Fruit fly (Drosophila melanogaster) whole organism, embryonic: ENCODE measurements around the gene CG7907.

Experiments
- Asciz ChIP-seq: fragments of 200-800 bp; sonication (Bioruptor generic); optimal IDR thresholded peaks from 2 replicates; lab custom pipeline; 2017; ENCODE audit warnings: missing biosample characterization, mild to moderate bottlenecking, missing genetic modification characterization, missing genetic modification reagents
- Awh ChIP-seq: fragments of 200-800 bp; sonication (Bioruptor generic); IDR thresholded peaks from 2 replicates; pipeline ENCODE4, ENCODE4 v1.3.6; 2022; ENCODE audit warnings: missing biosample characterization, missing genetic modification characterization
- BtbVII ChIP-seq: fragments of 200-800 bp; sonication (Bioruptor generic); optimal IDR thresholded peaks from 3 replicates; lab custom pipeline; 2017; ENCODE audit warnings: missing biosample characterization, mild to moderate bottlenecking, missing genetic modification characterization
- C15 ChIP-seq: fragments of 200-800 bp; sonication (Bioruptor generic); IDR thresholded peaks from 3 replicates; pipeline ENCODE4 v1.3.6; 2022; ENCODE audit warnings: missing biosample characterization, missing genetic modification characterization
- CG11247 ChIP-seq: fragments of 200-800 bp; sonication (Bioruptor generic); IDR thresholded peaks from 2 replicates; pipeline ENCODE4 v1.3.6; 2022; ENCODE audit warnings: missing biosample characterization, missing genetic modification characterization
- CG11695 ChIP-seq: fragments of 200-800 bp; sonication (Bioruptor generic); IDR thresholded peaks from 3 replicates; pipeline ENCODE4 v1.3.6; 2022; ENCODE audit warnings: missing biosample characterization, missing genetic modification characterization
- CG11696 ChIP-seq: fragments of 200-800 bp; sonication (Bioruptor generic); IDR thresholded peaks from 2 replicates; pipeline ENCODE4 v1.3.6; 2022; ENCODE audit warnings: missing biosample characterization, missing genetic modification characterization
- CG1233 ChIP-seq: fragments of 200-800 bp; sonication (Bioruptor generic); optimal IDR thresholded peaks from 4 replicates; lab custom pipeline; 2018; ENCODE audit warnings: missing biosample characterization, mild to moderate bottlenecking, missing genetic modification characterization
- CG12942 ChIP-seq: fragments of 200-800 bp; sonication (Bioruptor generic); optimal IDR thresholded peaks from 3 replicates; lab custom pipeline; 2016; ENCODE audit warnings: missing biosample characterization, missing genetic modification characterization
- CG14014 ChIP-seq: fragments of 200-800 bp; sonication (Bioruptor generic); IDR thresholded peaks from 2 replicates; pipeline ENCODE4 v1.3.6; 2022; ENCODE audit warnings: missing biosample characterization, missing genetic modification characterization
- CG15514 ChIP-seq: fragments of 200-800 bp; sonication (Bioruptor generic); optimal IDR thresholded peaks from 3 replicates; lab custom pipeline; 2017; ENCODE audit warnings: missing biosample characterization, missing genetic modification characterization, mild to moderate bottlenecking, moderate library complexity, missing genetic modification reagents
- CG1602 ChIP-seq: fragments of 200-800 bp; sonication (Bioruptor generic); optimal IDR thresholded peaks from 3 replicates; lab custom pipeline; 2016; ENCODE audit warnings: missing biosample characterization, missing genetic modification characterization
- CG16815 ChIP-seq: fragments of 200-800 bp; sonication (Bioruptor generic); optimal IDR thresholded peaks from 3 replicates; lab custom pipeline; 2017; ENCODE audit warnings: missing biosample characterization, mild to moderate bottlenecking, missing genetic modification characterization
- CG17802 ChIP-seq: fragments of 200-800 bp; sonication (Bioruptor generic); optimal IDR thresholded peaks from 2 replicates; lab custom pipeline; 2018; ENCODE audit warnings: missing biosample characterization, mild to moderate bottlenecking, missing genetic modification characterization, moderate library complexity
- CG2129 ChIP-seq: fragments of 200-800 bp; sonication (Bioruptor generic); IDR thresholded peaks from 2 replicates; pipeline ENCODE4 v1.3.6; 2022; ENCODE audit warnings: missing biosample characterization, missing genetic modification characterization; ENCODE audit not compliant: partially characterized antibody
- CG31441 ChIP-seq: fragments of 200-800 bp; sonication (Bioruptor generic); IDR thresholded peaks from 2 replicates; pipeline ENCODE4 v1.3.6; 2022; ENCODE audit warnings: missing biosample characterization, missing genetic modification characterization
- CG3407 ChIP-seq: fragments of 200-800 bp; sonication (Bioruptor generic); optimal IDR thresholded peaks from 2 replicates; lab custom pipeline; 2018; ENCODE audit warnings: missing biosample characterization, mild to moderate bottlenecking, missing genetic modification characterization
- CG6689 ChIP-seq: fragments of 200-800 bp; sonication (Bioruptor generic); IDR thresholded peaks from 2 replicates; pipeline ENCODE4 v1.3.6; 2022; ENCODE audit warnings: missing biosample characterization, missing genetic modification characterization
- CG7271 ChIP-seq: fragments of 200-800 bp; sonication (Bioruptor generic); optimal IDR thresholded peaks from 2 replicates; lab custom pipeline; 2018; ENCODE audit warnings: missing biosample characterization, mild to moderate bottlenecking, missing genetic modification characterization, moderate library complexity
- CG7928 ChIP-seq: fragments of 200-800 bp; sonication (Bioruptor generic); optimal IDR thresholded peaks from 2 replicates; lab custom pipeline; 2017; ENCODE audit warnings: missing biosample characterization, mild to moderate bottlenecking, missing genetic modification characterization
- CG8281 ChIP-seq: fragments of 200-800 bp; sonication (Bioruptor generic); optimal IDR thresholded peaks from 2 replicates; lab custom pipeline; 2018; ENCODE audit warnings: missing biosample characterization, mild to moderate bottlenecking, missing genetic modification characterization, moderate library complexity
- CG8478 ChIP-seq: fragments of >200 bp; optimal IDR thresholded peaks from 2 replicates; lab custom pipeline; 2018
- CG8944 ChIP-seq: fragments of 200-800 bp; sonication (Bioruptor generic); optimal IDR thresholded peaks from 3 replicates; lab custom pipeline; 2016; ENCODE audit warnings: missing biosample characterization, missing genetic modification characterization
- CG9797 ChIP-seq: fragments of 200-800 bp; sonication (Bioruptor generic); optimal IDR thresholded peaks from 3 replicates; lab custom pipeline; 2018; ENCODE audit warnings: missing biosample characterization, mild to moderate bottlenecking, missing genetic modification characterization
- CoRest ChIP-seq: fragments of 200-800 bp; sonication (Bioruptor generic); optimal IDR thresholded peaks from 3 replicates; lab custom pipeline; 2018; ENCODE audit warnings: missing biosample characterization, mild to moderate bottlenecking, missing genetic modification characterization, moderate library complexity
- Gsc ChIP-seq: fragments of 200-800 bp; sonication (Bioruptor generic); IDR thresholded peaks from 2 replicates; pipeline ENCODE4 v1.3.6; 2022; ENCODE audit warnings: missing biosample characterization, missing genetic modification characterization
- Lpt ChIP-seq: fragments of >200 bp; optimal IDR thresholded peaks from 2 replicates; lab custom pipeline; 2018; ENCODE audit warnings: missing biosample characterization, missing genetic modification characterization
- NC2α ChIP-seq: fragments of 200-800 bp; sonication (Bioruptor generic); optimal IDR thresholded peaks from 2 replicates; lab custom pipeline; 2016; ENCODE audit warnings: missing biosample characterization, missing genetic modification characterization
- NFAT ChIP-seq: fragments of 200-800 bp; sonication (Bioruptor generic); IDR thresholded peaks from 2 replicates; pipeline ENCODE4 v1.3.6; 2022; ENCODE audit warnings: missing biosample characterization, missing genetic modification characterization
- Nf-YC ChIP-seq: fragments of 200-800 bp; optimal IDR thresholded peaks from 3 replicates; lab custom pipeline; 2019; ENCODE audit warnings: missing biosample characterization, mild to moderate bottlenecking, missing genetic modification characterization, moderate library complexity
- Sox102F ChIP-seq: fragments of 200-800 bp; sonication (Bioruptor generic); optimal IDR thresholded peaks from 2 replicates; lab custom pipeline; 2018; ENCODE audit warnings: missing biosample characterization, mild to moderate bottlenecking, missing genetic modification characterization, moderate library complexity
- Stat92E ChIP-seq, 3 experiments: fragments of >200 bp in 2 of 3; fragments of 200-800 bp in 1 of 3; sonication (Bioruptor generic) in 1 of 3; optimal IDR thresholded peaks; 2 replicates each; lab custom pipeline; 2017 to 2019; ENCODE audit warnings: missing biosample characterization in 3 of 3, missing genetic modification characterization in 3 of 3, mild to moderate bottlenecking in 1 of 3, moderate library complexity in 1 of 3
- Xbp1 ChIP-seq: fragments of 200-800 bp; sonication (Bioruptor generic); optimal IDR thresholded peaks from 3 replicates; lab custom pipeline; 2016; ENCODE audit warnings: missing biosample characterization, mild to moderate bottlenecking, missing genetic modification characterization
- Xrp1 ChIP-seq: fragments of 200-800 bp; sonication (Bioruptor generic); IDR thresholded peaks from 2 replicates; pipeline ENCODE4 v1.3.6; 2022; ENCODE audit warnings: missing biosample characterization, missing genetic modification characterization
- chn ChIP-seq: fragments of 200-800 bp; sonication (Bioruptor generic); optimal IDR thresholded peaks from 2 replicates; lab custom pipeline; 2016; ENCODE audit warnings: missing biosample characterization, missing genetic modification characterization
- fru ChIP-seq: fragments of >200 bp; optimal IDR thresholded peaks from 2 replicates; lab custom pipeline; 2017
- gcm ChIP-seq: fragments of 200-800 bp; sonication (Bioruptor generic); optimal IDR thresholded peaks from 2 replicates; lab custom pipeline; 2019; ENCODE audit warnings: missing biosample characterization, mild to moderate bottlenecking, missing genetic modification characterization, moderate library complexity
- h ChIP-seq: fragments of >200 bp; optimal IDR thresholded peaks from 2 replicates; lab custom pipeline; 2017
- ind ChIP-seq: fragments of 200-800 bp; sonication (Bioruptor generic); optimal IDR thresholded peaks from 3 replicates; lab custom pipeline; 2016; ENCODE audit warnings: missing biosample characterization, missing genetic modification characterization
- jumu ChIP-seq: fragments of 200-800 bp; sonication (Bioruptor generic); optimal IDR thresholded peaks from 3 replicates; lab custom pipeline; 2016; ENCODE audit warnings: missing biosample characterization, missing genetic modification characterization
- kah ChIP-seq: fragments of 200-800 bp; sonication (Bioruptor generic); optimal IDR thresholded peaks from 2 replicates; lab custom pipeline; 2018; ENCODE audit warnings: missing biosample characterization, mild to moderate bottlenecking, missing genetic modification characterization
- mam ChIP-seq: fragments of 200-800 bp; sonication (Bioruptor generic); optimal IDR thresholded peaks from 3 replicates; lab custom pipeline; 2016; ENCODE audit warnings: missing biosample characterization, missing genetic modification characterization
- mld ChIP-seq: fragments of 200-800 bp; sonication (Bioruptor generic); IDR thresholded peaks from 3 replicates; pipeline ENCODE4 v1.3.6; 2022; ENCODE audit warnings: missing biosample characterization, missing genetic modification characterization; ENCODE audit not compliant: partially characterized antibody
- pfk ChIP-seq: fragments of 200-800 bp; sonication (Bioruptor generic); optimal IDR thresholded peaks from 2 replicates; lab custom pipeline; 2018; ENCODE audit warnings: missing biosample characterization, mild to moderate bottlenecking, missing genetic modification characterization, moderate library complexity
- phol ChIP-seq: fragments of 200-800 bp; sonication (Bioruptor generic); optimal IDR thresholded peaks from 3 replicates; lab custom pipeline; 2018; ENCODE audit warnings: missing biosample characterization, mild to moderate bottlenecking, missing genetic modification characterization, moderate library complexity
- sens ChIP-seq: fragments of 200-800 bp; sonication (Bioruptor generic); peaks from one replicate; lab custom pipeline; 2016; ENCODE audit warnings: missing biosample characterization, missing genetic modification characterization
- seq ChIP-seq: fragments of 200-800 bp; sonication (Bioruptor generic); IDR thresholded peaks from 2 replicates; pipeline ENCODE4 v1.3.6; 2022; ENCODE audit warnings: missing biosample characterization, missing genetic modification characterization
- slp2 ChIP-seq: fragments of 200-800 bp; sonication (Bioruptor generic); optimal IDR thresholded peaks from 2 replicates; lab custom pipeline; 2016; ENCODE audit warnings: missing biosample characterization, missing genetic modification characterization
- sr ChIP-seq: fragments of 200-800 bp; sonication (Bioruptor generic); IDR thresholded peaks from 3 replicates; pipeline ENCODE4 v1.3.6; 2022; ENCODE audit warnings: missing biosample characterization, missing genetic modification characterization
- tap ChIP-seq: fragments of 200-800 bp; optimal IDR thresholded peaks from 3 replicates; lab custom pipeline; 2019; ENCODE audit warnings: missing biosample characterization, mild to moderate bottlenecking, missing genetic modification characterization, moderate library complexity
- tin ChIP-seq: fragments of 200-800 bp; sonication (Bioruptor generic); optimal IDR thresholded peaks from 3 replicates; lab custom pipeline; 2016; ENCODE audit warnings: missing biosample characterization, missing genetic modification characterization
- tio ChIP-seq: fragments of 200-800 bp; sonication (Bioruptor generic); optimal IDR thresholded peaks from 2 replicates; lab custom pipeline; 2017; ENCODE audit warnings: missing biosample characterization, missing genetic modification characterization, inconsistent platforms
- tna ChIP-seq: fragments of 200-800 bp; sonication (Bioruptor generic); IDR thresholded peaks from 2 replicates; pipeline ENCODE4 v1.3.6; 2022; ENCODE audit warnings: missing biosample characterization, missing genetic modification characterization; ENCODE audit not compliant: partially characterized antibody

Gene CG7907

dm6 chr3R:21419932-21420331 lies 16.4 kb downstream of the CG7907 start (continued):
- no peak for TF ChIP-seq Lpt (GFP tag; lab: Kevin White, UChicago)
- peak; percentile 56 for TF ChIP-seq sens (GFP tag; lab: Kevin White, UChicago)
- TF ChIP-seq chn (GFP tag; lab: Kevin White, UChicago), result no peak
- TF ChIP-seq CG8281 (tag; lab: Kevin White, UChicago), result no peak
- TF ChIP-seq mam (GFP tag; lab: Kevin White, UChicago), result no peak
- TF ChIP-seq Xbp1 (GFP tag; lab: Kevin White, UChicago), result no peak
- TF ChIP-seq jumu, result no peak
- TF ChIP-seq BtbVII (GFP tag; lab: Kevin White, UChicago), result peak; percentile 34
- TF ChIP-seq C15 (GFP tag; lab: Robert Waterston, UW), result 0 out of 3 replicates have a peak, but pooled peaks have one; percentile 55
- no peak for TF ChIP-seq CG1602 (GFP tag; lab: Kevin White, UChicago)
- peak; percentile 3 for TF ChIP-seq gcm (GFP tag; lab: Kevin White, UChicago)
- no peak for TF ChIP-seq CG17802 (tag; lab: Kevin White, UChicago)
- peak; percentile 58 for TF ChIP-seq Asciz (GFP tag; lab: Kevin White, UChicago)
- no peak for TF ChIP-seq tin (GFP tag; lab: Kevin White, UChicago)
- peak; percentile 55; the same call in 2 of the 3 replicates for TF ChIP-seq CG11695 (GFP tag; lab: Robert Waterston, UW)
- peak; percentile 21 for TF ChIP-seq CG15514
- TF ChIP-seq Stat92E (GFP tag; optimal IDR thresholded peaks at IDR 0.05; lab: Kevin White, UChicago), result no peak
- TF ChIP-seq kah (GFP tag; lab: Kevin White, UChicago), result no peak
- no peak for TF ChIP-seq CG14014 (GFP tag; lab: Robert Waterston, UW)
- peak; percentile 7 for TF ChIP-seq tap (tag; lab: Kevin White, UChicago)
- TF ChIP-seq slp2 (GFP tag; lab: Kevin White, UChicago), result no peak
- no peak for TF ChIP-seq CG8944 (GFP tag; lab: Kevin White, UChicago)
- peak; percentile 6 for TF ChIP-seq Nf-YC (tag; lab: Kevin White, UChicago)
- no peak for TF ChIP-seq CG8478
- TF ChIP-seq CG2129, result no peak
- no peak for TF ChIP-seq NC2α (GFP tag; lab: Kevin White, UChicago)
- peak; percentile 43 for TF ChIP-seq CG1233 (GFP tag; lab: Kevin White, UChicago)
- no peak for TF ChIP-seq NFAT (GFP tag; lab: Robert Waterston, UW)
- no peak for TF ChIP-seq Awh
- TF ChIP-seq tna (GFP tag; lab: Robert Waterston, UW), result no peak
- peak; percentile 61 for TF ChIP-seq Xrp1 (GFP tag; lab: Robert Waterston, UW)
- TF ChIP-seq pfk, result no peak
- no peak for TF ChIP-seq seq (GFP tag; lab: Robert Waterston, UW)
- no peak for TF ChIP-seq CG11696
- TF ChIP-seq Gsc (GFP tag; lab: Robert Waterston, UW), result no peak
- peak; percentile 76 for TF ChIP-seq phol (tag; lab: Kevin White, UChicago)
- TF ChIP-seq h (lab: Kevin White, UChicago), result no peak
- TF ChIP-seq CG12942 (GFP tag; lab: Kevin White, UChicago), result no peak
- TF ChIP-seq CG7928, result no peak
- peak; percentile 40 for TF ChIP-seq ind (GFP tag; lab: Kevin White, UChicago)
- TF ChIP-seq mld, result no peak
- no peak for TF ChIP-seq sr (GFP tag; lab: Robert Waterston, UW)
- TF ChIP-seq CG9797, result no peak
- TF ChIP-seq fru, result no peak
- peak; percentile 44 for TF ChIP-seq Sox102F (GFP tag; lab: Kevin White, UChicago)
- TF ChIP-seq CG31441, result peak; percentile 71
- TF ChIP-seq CG6689 (GFP tag; lab: Robert Waterston, UW), result 0 out of 2 replicates have a peak, but pooled peaks have one; percentile 45
- peak; percentile 19 for TF ChIP-seq CG16815
- no peak for TF ChIP-seq CG3407 (GFP tag; lab: Kevin White, UChicago)
- no peak for TF ChIP-seq tio (GFP tag; lab: Kevin White, UChicago)
- TF ChIP-seq CG7271, result no peak
- no peak for TF ChIP-seq CG11247 (GFP tag; lab: Robert Waterston, UW)
- TF ChIP-seq CoRest (tag; lab: Kevin White, UChicago), result peak; percentile 40
